Worm (Caenorhabditis elegans) whole organism, L1 larva: Measurements from ENCODE around the gene C47D12.5.

ENCODE experiments used
- C04F5.9 ChIP-seq: sonication (generic microtip); optimal IDR thresholded peaks from 2 replicates; lab custom pipeline; 2016; ENCODE audit warnings: missing genetic modification characterization, missing compliant biosample characterization
- C34B4.2 ChIP-seq: sonication (generic microtip); optimal IDR thresholded peaks from 2 replicates; lab custom pipeline; 2017; ENCODE audit warnings: mild to moderate bottlenecking, missing genetic modification characterization, missing compliant biosample characterization
- ama-1 ChIP-seq: fragments of 150-350 bp; optimal IDR thresholded peaks from 2 replicates; lab custom pipeline; 2014
- blmp-1 ChIP-seq: fragments of 150-350 bp; optimal IDR thresholded peaks from 2 replicates; lab custom pipeline; 2014; ENCODE audit warnings: missing biosample characterization, missing genetic modification characterization
- ceh-63 ChIP-seq: fragments of 200-800 bp; sonication (Bioruptor generic); optimal IDR thresholded peaks from 2 replicates; lab custom pipeline; 2018; ENCODE audit warnings: mild to moderate bottlenecking, missing genetic modification characterization, missing compliant biosample characterization
- ceh-88 ChIP-seq: fragments of 200-800 bp; sonication (Bioruptor generic); IDR thresholded peaks from 2 replicates; pipeline ENCODE4 v1.3.6; 2022; ENCODE audit warnings: missing genetic modification characterization, missing compliant biosample characterization
- ces-1 ChIP-seq: fragments of 150-350 bp; optimal IDR thresholded peaks from 2 replicates; lab custom pipeline; 2014; ENCODE audit warnings: missing biosample characterization, missing genetic modification reagents, missing genetic modification characterization
- dpl-1 ChIP-seq, 3 experiments: fragments of 150-350 bp in 2 of 3; sonication (generic microtip) in 1 of 3; optimal IDR thresholded peaks; 2 replicates each; lab custom pipeline; 2014 to 2017; ENCODE audit warnings: missing biosample characterization in 3 of 3, missing genetic modification characterization in 3 of 3, missing genetic modification reagents in 3 of 3
- efl-1 ChIP-seq, 4 experiments: fragments of 150-350 bp; optimal IDR thresholded peaks in 3 of 4; peaks in 1 of 4; 1 replicate in 1 of 4; 2 replicates in 3 of 4; lab custom pipeline; 2014; ENCODE audit warnings: missing biosample characterization in 2 of 4, missing genetic modification characterization in 2 of 4, missing genetic modification reagents in 2 of 4
- elt-3 ChIP-seq, 6 experiments: fragments of 150-350 bp in 1 of 6; sonication (generic microtip); optimal IDR thresholded peaks; 2 replicates each; lab custom pipeline; 2017 to 2018; ENCODE audit warnings: missing biosample characterization in 6 of 6, missing genetic modification characterization in 6 of 6, inconsistent platforms in 1 of 6
- fkh-8 ChIP-seq: sonication (generic microtip); optimal IDR thresholded peaks from 2 replicates; lab custom pipeline; 2016; ENCODE audit warnings: mild to moderate bottlenecking, missing genetic modification characterization, missing compliant biosample characterization
- isw-1 ChIP-seq: fragments of 200-800 bp; sonication (Bioruptor generic); IDR thresholded peaks from 2 replicates; pipeline ENCODE4 v1.3.6; 2022; ENCODE audit warnings: missing genetic modification characterization, missing compliant biosample characterization
- lin-14 ChIP-seq: fragments of 200-800 bp; sonication (Bioruptor generic); optimal IDR thresholded peaks from 2 replicates; lab custom pipeline; 2018; ENCODE audit warnings: mild to moderate bottlenecking, missing genetic modification characterization, moderate library complexity, missing compliant biosample characterization
- lin-35 ChIP-seq, 2 experiments: fragments of 150-350 bp; optimal IDR thresholded peaks; 2 replicates each; lab custom pipeline; 2014; ENCODE audit warnings: missing biosample characterization in 2 of 2, missing genetic modification characterization in 2 of 2, missing genetic modification reagents in 2 of 2
- lin-39 ChIP-seq: fragments of 150-350 bp; optimal IDR thresholded peaks from 2 replicates; lab custom pipeline; 2014; ENCODE audit warnings: missing biosample characterization, missing genetic modification reagents, missing genetic modification characterization
- lir-3 ChIP-seq: sonication (generic microtip); optimal IDR thresholded peaks from 2 replicates; lab custom pipeline; 2016; ENCODE audit warnings: mild to moderate bottlenecking, missing genetic modification characterization, moderate library complexity, missing compliant biosample characterization; ENCODE audit not compliant: poor library complexity
- lsy-2 ChIP-seq, 2 experiments: fragments of 150-350 bp; optimal IDR thresholded peaks; 2 replicates each; lab custom pipeline; 2014; ENCODE audit warnings: missing biosample characterization in 2 of 2, missing genetic modification characterization in 2 of 2
- mdl-1 ChIP-seq, 2 experiments: fragments of 150-350 bp; optimal IDR thresholded peaks; 2 replicates each; lab custom pipeline; 2014 to 2017; ENCODE audit warnings: missing biosample characterization in 2 of 2, missing genetic modification characterization in 2 of 2, inconsistent platforms in 1 of 2
- nhr-19 ChIP-seq: fragments of 200-800 bp; sonication (Bioruptor generic); conservative IDR thresholded peaks from 2 replicates; pipeline ENCODE4 v1.3.6; 2022; ENCODE audit warnings: missing genetic modification characterization, missing compliant biosample characterization
- nhr-20 ChIP-seq: sonication (generic microtip); optimal IDR thresholded peaks from 2 replicates; lab custom pipeline; 2016; ENCODE audit warnings: mild to moderate bottlenecking, missing genetic modification characterization, missing compliant biosample characterization
- nhr-47 ChIP-seq: sonication (generic microtip); optimal IDR thresholded peaks from 2 replicates; lab custom pipeline; 2016; ENCODE audit warnings: mild to moderate bottlenecking, missing genetic modification characterization, moderate library complexity, missing compliant biosample characterization
- nhr-71 ChIP-seq: sonication (generic microtip); optimal IDR thresholded peaks from 2 replicates; lab custom pipeline; 2016; ENCODE audit warnings: mild to moderate bottlenecking, missing genetic modification characterization, moderate library complexity, missing compliant biosample characterization
- nhr-85 ChIP-seq: sonication (generic microtip); peaks from one replicate; lab custom pipeline; 2016; ENCODE audit warnings: missing genetic modification characterization, inconsistent platforms, missing compliant biosample characterization
- nhr-90 ChIP-seq: sonication (generic microtip); optimal IDR thresholded peaks from 2 replicates; lab custom pipeline; 2016; ENCODE audit warnings: mild to moderate bottlenecking, missing genetic modification characterization, missing compliant biosample characterization; ENCODE audit not compliant: poor library complexity
- pax-3 ChIP-seq: fragments of 200-800 bp; sonication (Bioruptor generic); optimal IDR thresholded peaks from 2 replicates; lab custom pipeline; 2018; ENCODE audit warnings: mild to moderate bottlenecking, missing genetic modification characterization, moderate library complexity, missing compliant biosample characterization
- rnt-1 ChIP-seq: sonication (generic microtip); optimal IDR thresholded peaks from 2 replicates; lab custom pipeline; 2016; ENCODE audit warnings: mild to moderate bottlenecking, missing genetic modification characterization, moderate library complexity, missing compliant biosample characterization
- snpc-4 ChIP-seq: fragments of 150-350 bp; optimal IDR thresholded peaks from 2 replicates; lab custom pipeline; 2014; ENCODE audit warnings: missing biosample characterization, missing genetic modification characterization
- snu-23 ChIP-seq: sonication (generic microtip); optimal IDR thresholded peaks from 2 replicates; lab custom pipeline; 2016; ENCODE audit warnings: missing genetic modification characterization, missing compliant biosample characterization
- sox-4 ChIP-seq: sonication (generic microtip); optimal IDR thresholded peaks from 2 replicates; lab custom pipeline; 2016; ENCODE audit warnings: missing genetic modification characterization, missing compliant biosample characterization
- sptf-1 ChIP-seq: fragments of 150-350 bp; optimal IDR thresholded peaks from 2 replicates; lab custom pipeline; 2014; ENCODE audit warnings: missing biosample characterization, missing genetic modification characterization
- sup-37 ChIP-seq: fragments of 200-800 bp; sonication (Bioruptor generic); optimal IDR thresholded peaks from 2 replicates; lab custom pipeline; 2018; ENCODE audit warnings: mild to moderate bottlenecking, missing genetic modification characterization, missing compliant biosample characterization
- swsn-7 ChIP-seq: sonication (generic microtip); optimal IDR thresholded peaks from 2 replicates; lab custom pipeline; 2016; ENCODE audit warnings: missing genetic modification characterization, missing compliant biosample characterization
- tbx-2 ChIP-seq: sonication (generic microtip); optimal IDR thresholded peaks from 2 replicates; lab custom pipeline; 2016; ENCODE audit warnings: missing genetic modification characterization, missing compliant biosample characterization
- unc-130 ChIP-seq: fragments of 150-350 bp; optimal IDR thresholded peaks from 2 replicates; lab custom pipeline; 2017; ENCODE audit warnings: missing biosample characterization, missing genetic modification characterization, inconsistent platforms
- unc-30 ChIP-seq: sonication (generic microtip); optimal IDR thresholded peaks from 2 replicates; lab custom pipeline; 2017; ENCODE audit warnings: missing biosample characterization, missing genetic modification characterization
- unc-62 ChIP-seq: fragments of 150-350 bp; optimal IDR thresholded peaks from 2 replicates; lab custom pipeline; 2014; ENCODE audit warnings: missing biosample characterization, missing genetic modification reagents, missing genetic modification characterization
- unc-86 ChIP-seq: sonication (generic microtip); optimal IDR thresholded peaks from 2 replicates; lab custom pipeline; 2016; ENCODE audit warnings: missing genetic modification characterization, missing compliant biosample characterization
- xbp-1 ChIP-seq: sonication (generic microtip); optimal IDR thresholded peaks from 2 replicates; lab custom pipeline; 2016; ENCODE audit warnings: missing genetic modification characterization, missing compliant biosample characterization
- zip-4 ChIP-seq: fragments of 200-800 bp; sonication (Bioruptor generic); optimal IDR thresholded peaks from 2 replicates; lab custom pipeline; 2018; ENCODE audit warnings: mild to moderate bottlenecking, missing genetic modification characterization, moderate library complexity, missing compliant biosample characterization
- ztf-4 ChIP-seq: fragments of 150-350 bp; optimal IDR thresholded peaks from 2 replicates; lab custom pipeline; 2014; ENCODE audit warnings: missing biosample characterization, missing genetic modification characterization

C47D12.5 gene

ce11 chrII:11713569-11713968 lies 28.5 kb upstream of the C47D12.5 start, which contains the start of gene F13D12.10:
F13D12.10 (plus strand) TSS chrII:11713799.
- TF ChIP-seq C34B4.2 (tag; lab: Kevin White, UChicago) (no peak), dpl-1 (GFP tag; optimal IDR thresholded peaks at IDR 0.05; lab: Kevin White, UChicago) (peak in 1 of 3 experiments; percentile 10), fkh-8 (tag; lab: Kevin White, UChicago) (peak; percentile 18), unc-62 (no peak), lin-39 (tag; lab: Kevin White, UChicago) (peak; percentile 54), nhr-20 (tag; lab: Kevin White, UChicago) (peak; percentile 37), unc-130 (tag; lab: Kevin White, UChicago) (no peak), ces-1 (no peak), nhr-47 (peak; percentile 10), nhr-71 (tag; lab: Kevin White, UChicago) (peak; percentile 82), isw-1 (no peak), rnt-1 (tag; lab: Kevin White, UChicago) (peak; percentile 85), xbp-1 (peak; percentile 37), efl-1 (optimal IDR thresholded peaks at IDR 0.05; lab: Kevin White, UChicago) (peak in 1 of 2 experiments; percentile 23), efl-1 (GFP tag; optimal IDR thresholded peaks at IDR 0.05 in 1 of 2; lab: Kevin White, UChicago) (peak in 1 of 2 experiments; percentile 68), ceh-63 (GFP tag; lab: Kevin White, UChicago) (no peak), sox-4 (tag; lab: Kevin White, UChicago) (no peak), ztf-4 (tag; lab: Kevin White, UChicago) (peak; percentile 45), zip-4 (GFP tag; lab: Kevin White, UChicago) (no peak), swsn-7 (tag; lab: Kevin White, UChicago) (peak; percentile 39), mdl-1 (tag; optimal IDR thresholded peaks at IDR 0.05; lab: Kevin White, UChicago) (peak in 1 of 2 experiments; percentile 45), snu-23 (GFP tag; lab: Kevin White, UChicago) (peak; percentile 58), lsy-2 (tag; optimal IDR thresholded peaks at IDR 0.05; lab: Kevin White, UChicago) (peak; percentile 17 to 34), ceh-88 (no peak), nhr-19 (GFP tag; lab: Robert Waterston, UW) (peak; percentile 57), snpc-4 (tag; lab: Kevin White, UChicago) (no peak), elt-3 (tag; optimal IDR thresholded peaks at IDR 0.05; lab: Kevin White, UChicago) (no peak), lin-14 (GFP tag; lab: Kevin White, UChicago) (peak; percentile 83), tbx-2 (tag; lab: Kevin White, UChicago) (peak; percentile 30), sup-37 (no peak), pax-3 (no peak), lir-3 (tag; lab: Kevin White, UChicago) (peak; percentile 26)
- TF ChIP-seq, all 84 proteins: peak for 18

ce11 chrII:11710771-11711170 lies 25.7 kb upstream of the C47D12.5 start:
- TF ChIP-seq blmp-1 (tag; lab: Kevin White, UChicago) (peak; percentile 97), efl-1 (optimal IDR thresholded peaks at IDR 0.05; lab: Kevin White, UChicago) (no peak), efl-1 (GFP tag; optimal IDR thresholded peaks at IDR 0.05 in 1 of 2; lab: Kevin White, UChicago) (peak in 1 of 2 experiments; percentile 15), unc-30 (tag; lab: Kevin White, UChicago) (no peak)

- TF ChIP-seq C04F5.9 (tag; lab: Kevin White, UChicago) (no peak), nhr-19 (GFP tag; lab: Robert Waterston, UW) (no peak), ama-1 (lab: Kevin White, UChicago) (no peak), sptf-1 (tag; lab: Kevin White, UChicago) (no peak)
Observed at ce11 chrII:11709464-11709863, 24.4 kb upstream of the C47D12.5 start, which contains the start of gene fcmt-1. fcmt-1 (minus strand) TSS chrII:11709564.

ce11 chrII:11705787-11706186 lies 20.7 kb upstream of the C47D12.5 start, which contains the start of gene VF13D12L.3:
VF13D12L.3 (plus strand) TSS chrII:11706009.
- TF ChIP-seq nhr-85 (peak; percentile 32), lin-35 (GFP tag; optimal IDR thresholded peaks at IDR 0.05; lab: Kevin White, UChicago) (peak in 1 of 2 experiments; percentile 3), nhr-90 (tag; lab: Kevin White, UChicago) (peak; percentile 7), elt-3 (tag; optimal IDR thresholded peaks at IDR 0.05; lab: Kevin White, UChicago) (peak in 1 of 6 experiments; percentile 13), blmp-1 (tag; lab: Kevin White, UChicago) (peak; percentile 71), efl-1 (optimal IDR thresholded peaks at IDR 0.05; lab: Kevin White, UChicago) (no peak), efl-1 (GFP tag; optimal IDR thresholded peaks at IDR 0.05 in 1 of 2; lab: Kevin White, UChicago) (no peak), nhr-71 (tag; lab: Kevin White, UChicago) (peak; percentile 15), unc-86 (no peak)
